Fruit fly (Drosophila melanogaster): Measurements from ENCODE around the gene CG9040.

CG9040 gene

DNA sequence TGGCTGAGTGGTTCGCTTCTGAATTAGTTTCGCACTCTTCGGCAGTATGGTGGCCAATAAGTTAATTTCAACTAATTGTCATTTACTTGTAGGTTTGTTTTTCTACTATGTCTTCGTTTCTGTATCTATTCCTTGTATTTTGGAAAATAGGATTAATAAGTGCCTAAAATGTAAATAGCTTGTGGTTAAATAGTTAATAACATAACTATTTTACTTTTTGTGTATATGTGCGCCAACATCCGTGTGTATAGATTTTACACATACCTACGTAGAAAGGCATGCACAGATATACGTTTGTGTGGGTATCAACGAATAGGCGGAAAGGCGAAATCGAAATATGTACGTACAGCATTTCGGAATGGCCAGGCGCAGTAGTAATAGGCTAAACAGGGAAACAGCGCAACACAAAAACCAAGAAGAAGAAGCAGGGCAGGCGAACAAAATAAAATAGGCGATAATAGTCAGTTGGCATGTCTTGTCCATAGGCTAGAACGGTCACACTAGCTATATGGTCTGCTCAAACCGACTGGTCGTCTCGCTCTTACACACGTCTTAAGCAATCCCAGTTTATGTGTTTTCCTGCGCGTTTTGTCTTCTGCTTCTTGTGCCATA is 15.0 kb downstream of the CG9040 start (continued):
- TF ChIP-seq CG13287 (GFP tag; IDR thresholded peaks at IDR 0.05; ENCODE audit: partially characterized antibody) (peak; percentile 20; the same call in 1 of the 2 replicates), zfh1 (GFP tag; IDR thresholded peaks at IDR 0.05) (no peak), ap (GFP tag; IDR thresholded peaks at IDR 0.05) (no peak), CG9727 (GFP tag; optimal IDR thresholded peaks at IDR 0.05) (no peak), CG11247 (GFP tag; IDR thresholded peaks at IDR 0.05) (no peak), peb (GFP tag; IDR thresholded peaks at IDR 0.05) (no peak), trh (GFP tag; optimal IDR thresholded peaks at IDR 0.05) (no peak), CG2120 (GFP tag; optimal IDR thresholded peaks at IDR 0.05) (no peak), dm (GFP tag; optimal IDR thresholded peaks at IDR 0.05) (peak; percentile 50), dati (GFP tag; IDR thresholded peaks at IDR 0.05) (no peak), CG10274 (GFP tag; optimal IDR thresholded peaks at IDR 0.05) (no peak), Chrac-16 (GFP tag; optimal IDR thresholded peaks at IDR 0.05) (no peak), CG12659 (GFP tag; optimal IDR thresholded peaks at IDR 0.05) (peak; percentile 57), fd96Cb (tag; optimal IDR thresholded peaks at IDR 0.05) (no peak), CG7745 (tag; optimal IDR thresholded peaks at IDR 0.05) (peak; percentile 2), Oaz (GFP tag; IDR thresholded peaks at IDR 0.05) (no peak), CG12391 (tag; optimal IDR thresholded peaks at IDR 0.05) (no peak), lov (optimal IDR thresholded peaks at IDR 0.05) (no peak), lov (GFP tag; IDR thresholded peaks at IDR 0.05) (no peak), prd (optimal IDR thresholded peaks at IDR 0.05) (no peak), prd (GFP tag; IDR thresholded peaks at IDR 0.05) (no peak), crol (GFP tag; IDR thresholded peaks at IDR 0.05) (no peak), unc-4 (GFP tag; IDR thresholded peaks at IDR 0.05; ENCODE audit: partially characterized antibody) (no peak), pho (GFP tag; optimal IDR thresholded peaks at IDR 0.05) (no peak), slou (GFP tag; optimal IDR thresholded peaks at IDR 0.05) (no peak), NFAT (GFP tag; IDR thresholded peaks at IDR 0.05) (no peak), D (optimal IDR thresholded peaks at IDR 0.05) (no peak), D (GFP tag; optimal IDR thresholded peaks at IDR 0.05) (no peak), ro (GFP tag; IDR thresholded peaks at IDR 0.05) (no peak), Deaf1 (tag; optimal IDR thresholded peaks at IDR 0.05) (no peak), Hmx (GFP tag; optimal IDR thresholded peaks at IDR 0.05) (no peak), abd-A (tag; optimal IDR thresholded peaks at IDR 0.05) (peak; percentile 97), Eip74EF (GFP tag; optimal IDR thresholded peaks at IDR 0.05) (peak in 1 of 2 experiments; percentile 35), CG2199 (GFP tag; IDR thresholded peaks at IDR 0.05) (peak; percentile 67; the same call in 1 of the 3 replicates), jigr1 (GFP tag; IDR thresholded peaks at IDR 0.05) (no peak), CG42726 (GFP tag; IDR thresholded peaks at IDR 0.05; ENCODE audit: partially characterized antibody) (0 out of 2 replicates have a peak, but pooled peaks have one; percentile 46), CG30403 (GFP tag; optimal IDR thresholded peaks at IDR 0.05) (no peak), CG14441 (GFP tag; IDR thresholded peaks at IDR 0.05) (no peak), CG4328 (GFP tag; optimal IDR thresholded peaks at IDR 0.05) (no peak), kah (GFP tag; optimal IDR thresholded peaks at IDR 0.05) (no peak), CG8281 (tag; optimal IDR thresholded peaks at IDR 0.05) (no peak), CG4404 (GFP tag; IDR thresholded peaks at IDR 0.05) (no peak), ems (GFP tag; optimal IDR thresholded peaks at IDR 0.05) (no peak), CG10267 (tag; optimal IDR thresholded peaks at IDR 0.05) (no peak), CG18599 (GFP tag; optimal IDR thresholded peaks at IDR 0.05) (peak; percentile 35), CG4854 (GFP tag; optimal IDR thresholded peaks at IDR 0.05) (no peak), otp (GFP tag; IDR thresholded peaks at IDR 0.05) (peak; percentile 52; the same call in 1 of the 3 replicates), vnd (GFP tag; IDR thresholded peaks at IDR 0.05; ENCODE audit: partially characterized antibody) (no peak), CG9932 (GFP tag; IDR thresholded peaks at IDR 0.05) (no peak), CG30431 (GFP tag; optimal IDR thresholded peaks at IDR 0.05) (no peak), odd (GFP tag; optimal IDR thresholded peaks at IDR 0.05) (no peak)
